Fruit fly (Drosophila melanogaster) whole organism, prepupa: Measurements from ENCODE around the gene Iris.

Experiments used
- CG11294 ChIP-seq: fragments of 200-800 bp; sonication (Bioruptor generic); IDR thresholded peaks from 2 replicates; pipeline ENCODE4 v1.3.6; 2022; ENCODE audit warnings: missing biosample characterization, missing genetic modification characterization
- CG6792 ChIP-seq: fragments of 200-800 bp; sonication (Bioruptor generic); optimal IDR thresholded peaks from 3 replicates; lab custom pipeline; 2016; ENCODE audit warnings: missing biosample characterization, missing genetic modification characterization

DNA sequence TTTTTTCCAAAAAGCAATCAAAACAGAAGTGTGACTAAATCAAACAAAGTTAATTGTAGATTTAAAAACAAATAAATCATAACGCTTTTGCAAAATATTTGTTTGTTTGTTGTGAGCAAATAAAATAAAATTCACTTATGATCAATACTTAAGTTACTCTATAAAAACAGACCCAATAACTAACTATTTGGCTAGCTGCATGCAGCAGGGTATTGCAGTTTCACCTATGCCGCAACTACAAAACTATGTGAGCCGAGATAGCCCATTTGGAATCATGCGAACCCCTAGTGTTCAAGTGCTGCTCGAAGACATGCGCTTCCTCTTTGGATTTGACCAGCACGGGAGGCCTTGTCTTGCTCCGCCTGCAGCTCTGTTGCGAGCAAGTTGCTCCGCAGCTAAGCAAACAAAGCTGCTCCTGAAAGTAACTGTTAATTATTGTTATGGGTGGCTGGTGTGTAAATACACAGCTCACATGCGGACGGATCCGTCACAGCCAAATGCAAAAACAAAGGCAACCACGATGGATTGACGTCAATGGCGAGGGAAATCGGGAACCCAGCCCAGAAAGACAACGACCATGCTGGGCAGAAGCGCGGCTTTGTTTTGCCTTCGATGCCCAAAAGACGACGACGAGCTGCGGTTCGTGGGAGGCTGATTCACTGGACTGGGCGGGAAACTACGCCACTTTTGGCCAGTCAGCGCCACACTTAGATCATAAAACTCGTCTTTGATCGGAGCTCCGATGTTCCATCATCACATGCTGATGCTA, 11.8 kb downstream of the Iris start:
- TF ChIP-seq CG11294 (GFP tag; lab: Robert Waterston, UW) (no peak), CG6792 (GFP tag; lab: Kevin White, UChicago) (no peak)
